Worm (Caenorhabditis elegans) whole organism, L1 larva: ENCODE measurements around the gene moc-6.

Experiments used
- blmp-1 ChIP-seq: fragments of 150-350 bp; optimal IDR thresholded peaks from 2 replicates; lab custom pipeline; 2014; ENCODE audit warnings: missing biosample characterization, missing genetic modification characterization
- nhr-237 ChIP-seq: fragments of 150-350 bp; optimal IDR thresholded peaks from 2 replicates; lab custom pipeline; 2014; ENCODE audit warnings: missing biosample characterization, missing genetic modification characterization

DNA sequence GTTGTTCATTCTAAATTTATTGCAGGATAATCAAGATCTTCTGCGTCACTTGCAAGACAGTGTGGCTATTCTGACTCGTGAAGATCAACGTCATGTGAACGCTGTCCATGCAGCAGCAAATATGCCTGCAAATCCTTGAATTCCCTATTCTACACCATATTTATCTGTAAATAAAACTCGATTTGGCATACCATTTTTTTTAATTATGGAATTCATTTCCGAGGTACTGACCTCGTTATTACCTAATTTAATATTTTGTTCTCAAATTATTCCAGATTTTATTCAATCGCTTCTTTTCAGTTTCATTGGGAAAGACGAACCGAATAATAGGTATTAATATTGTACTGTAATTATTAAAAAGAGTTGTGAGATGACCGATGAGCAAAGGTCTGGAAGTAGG lies 22.2 kb upstream of the moc-6 start, which contains the start of gene cid-1:
- TF ChIP-seq blmp-1 (no peak), nhr-237 (tag; lab: Kevin White, UChicago) (no peak)
